Worm (Caenorhabditis elegans): ENCODE data around the gene gtf-2E1.

DNA sequence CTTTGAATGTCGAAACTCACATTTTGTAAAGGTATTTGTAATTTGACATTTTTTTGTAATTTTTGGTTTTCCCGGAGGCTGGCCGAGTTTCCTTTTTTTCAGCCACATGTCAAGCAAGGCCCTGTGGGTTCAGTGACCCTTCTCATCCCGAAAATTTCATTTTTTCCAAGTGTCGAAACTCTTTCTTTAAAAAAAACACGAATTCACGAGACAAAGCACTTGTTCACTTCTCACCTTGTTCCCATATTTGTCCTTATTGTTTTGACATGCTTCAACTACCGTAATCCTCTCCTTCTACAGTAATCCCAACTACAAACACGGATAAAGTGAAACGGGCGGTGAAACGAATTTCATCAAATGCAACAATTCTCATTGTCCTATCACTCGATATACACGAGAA is 20.2 kb downstream of the gtf-2E1 start, which contains the start of gene lhfp-4:
- TF ChIP-seq pqm-1 (tag; optimal IDR thresholded peaks at IDR 0.05) (no peak), zag-1 (tag; optimal IDR thresholded peaks at IDR 0.05) (no peak), jun-1 (tag; optimal IDR thresholded peaks at IDR 0.05) (no peak), skn-1 (tag; optimal IDR thresholded peaks at IDR 0.05) (no peak), snpc-4 (tag; optimal IDR thresholded peaks at IDR 0.05) (no peak), hmg-1.1 (GFP tag; IDR thresholded peaks at IDR 0.05) (no peak)

Data from whole organism, L4 larva.